Worm (Caenorhabditis elegans) whole organism, mixed stage, embryonic: ENCODE measurements around the gene lin-42.
A peak's percentile ranks its signal among the peaks of the same experiment; 100 is the strongest.

Experiments used
- elt-1 ChIP-seq: sonication (generic microtip); optimal IDR thresholded peaks from 2 replicates; lab custom pipeline; 2017; ENCODE audit warnings: missing genetic modification characterization, mild to moderate bottlenecking, missing compliant biosample characterization, antibody characterized with exemption, moderate library complexity, borderline replicate concordance; ENCODE audit not compliant: insufficient read depth
- elt-3 ChIP-seq: fragments of 150-350 bp; optimal IDR thresholded peaks from 2 replicates; lab custom pipeline; 2014; ENCODE audit warnings: missing biosample characterization, missing genetic modification characterization
- hlh-1 ChIP-seq: fragments of 150-350 bp; optimal IDR thresholded peaks from 2 replicates; lab custom pipeline; 2014; ENCODE audit warnings: missing biosample characterization, missing genetic modification reagents, missing genetic modification characterization
- mab-5 ChIP-seq: fragments of 150-350 bp; optimal IDR thresholded peaks from 2 replicates; lab custom pipeline; 2014; ENCODE audit warnings: missing biosample characterization, missing genetic modification characterization
- mep-1 ChIP-seq: fragments of 150-350 bp; optimal IDR thresholded peaks from 2 replicates; lab custom pipeline; 2017; ENCODE audit warnings: missing biosample characterization, missing genetic modification reagents, missing genetic modification characterization, inconsistent platforms
- mls-2 ChIP-seq: sonication (generic microtip); optimal IDR thresholded peaks from 2 replicates; lab custom pipeline; 2016; ENCODE audit warnings: mild to moderate bottlenecking, missing genetic modification characterization, moderate library complexity, missing compliant biosample characterization
- nhr-12 ChIP-seq: fragments of 150-350 bp; optimal IDR thresholded peaks from 2 replicates; lab custom pipeline; 2014; ENCODE audit warnings: missing biosample characterization, missing genetic modification characterization
- nhr-237 ChIP-seq: fragments of 150-350 bp; optimal IDR thresholded peaks from 2 replicates; lab custom pipeline; 2014; ENCODE audit warnings: missing biosample characterization, missing genetic modification characterization
- nhr-28 ChIP-seq: fragments of 150-350 bp; optimal IDR thresholded peaks from 2 replicates; lab custom pipeline; 2014; ENCODE audit warnings: missing biosample characterization, missing genetic modification characterization
- pha-4 ChIP-seq: fragments of 150-350 bp; optimal IDR thresholded peaks from 2 replicates; lab custom pipeline; 2018; ENCODE audit warnings: missing biosample characterization, missing genetic modification reagents, missing genetic modification characterization
- snpc-4 ChIP-seq: fragments of 150-350 bp; optimal IDR thresholded peaks from 2 replicates; lab custom pipeline; 2014; ENCODE audit warnings: missing biosample characterization, missing genetic modification characterization
- unc-39 ChIP-seq: fragments of 150-350 bp; optimal IDR thresholded peaks from 2 replicates; lab custom pipeline; 2014; ENCODE audit warnings: missing biosample characterization, missing genetic modification characterization

ce11 chrII:1236479-1236878 lies 15.7 kb downstream of the lin-42 start:
- TF ChIP-seq unc-39 (tag; lab: Kevin White, UChicago), result no peak
- TF ChIP-seq snpc-4, result no peak
- no peak for TF ChIP-seq elt-3 (tag; lab: Kevin White, UChicago)
- peak; percentile 9 for TF ChIP-seq pha-4 (tag; lab: Kevin White, UChicago)
- TF ChIP-seq mab-5 (tag; lab: Kevin White, UChicago), result no peak
- TF ChIP-seq mep-1, result no peak
- TF ChIP-seq nhr-28 (tag; lab: Kevin White, UChicago), result no peak
- no peak for TF ChIP-seq mls-2 (tag; lab: Kevin White, UChicago)
- no peak for TF ChIP-seq nhr-12 (tag; lab: Kevin White, UChicago)
- TF ChIP-seq elt-1 (tag; lab: Kevin White, UChicago), result no peak
- TF ChIP-seq nhr-237 (tag; lab: Kevin White, UChicago), result no peak
- TF ChIP-seq hlh-1, result no peak
